Worm (Caenorhabditis elegans): ENCODE data around the gene T05H10.8.

The T05H10.8 gene

ce11 chrII:8027663-8028062, 31.2 kb upstream of the T05H10.8 start, which contains the start of gene swsn-7:
TSS of gene swsn-7 (minus strand) at chrII:8027763.
- TF ChIP-seq elt-2 (tag; optimal IDR thresholded peaks at IDR 0.05) (no peak), daf-12 (tag; optimal IDR thresholded peaks at IDR 0.05) (no peak), nhr-76 (tag; optimal IDR thresholded peaks at IDR 0.05) (no peak), tbx-2 (tag; optimal IDR thresholded peaks at IDR 0.05) (no peak), nfya-1 (tag; optimal IDR thresholded peaks at IDR 0.05; ENCODE audit: insufficient read depth) (no peak), ceh-16 (tag; optimal IDR thresholded peaks at IDR 0.05) (no peak), zag-1 (tag; optimal IDR thresholded peaks at IDR 0.05) (no peak), unc-62 (GFP tag; optimal IDR thresholded peaks at IDR 0.05) (no peak), eor-1 (tag; optimal IDR thresholded peaks at IDR 0.05) (no peak), lsy-12 (tag; optimal IDR thresholded peaks at IDR 0.05) (no peak), R02D3.7 (tag; optimal IDR thresholded peaks at IDR 0.05) (no peak), egl-27 (tag; optimal IDR thresholded peaks at IDR 0.05) (no peak), nhr-12 (tag; optimal IDR thresholded peaks at IDR 0.05) (no peak), fkh-10 (GFP tag; optimal IDR thresholded peaks at IDR 0.05) (no peak), snpc-4 (tag; optimal IDR thresholded peaks at IDR 0.05) (no peak), fkh-2 (tag; optimal IDR thresholded peaks at IDR 0.05) (no peak), ceh-28 (tag; optimal IDR thresholded peaks at IDR 0.05) (no peak)

- TF ChIP-seq ama-1 (optimal IDR thresholded peaks at IDR 0.05) (peak; percentile 59), nhr-11 (tag; optimal IDR thresholded peaks at IDR 0.05) (peak; percentile 19), R02D3.7 (tag; optimal IDR thresholded peaks at IDR 0.05) (peak; percentile 73), zag-1 (tag; optimal IDR thresholded peaks at IDR 0.05) (no peak), egl-27 (tag; optimal IDR thresholded peaks at IDR 0.05) (peak; percentile 79), nhr-23 (tag; optimal IDR thresholded peaks at IDR 0.05) (peak; percentile 70), hmg-11 (tag; optimal IDR thresholded peaks at IDR 0.05) (peak; percentile 98), ZK546.5 (tag; optimal IDR thresholded peaks at IDR 0.05) (no peak), ceh-28 (tag; optimal IDR thresholded peaks at IDR 0.05) (peak; percentile 78), lin-39 (tag; optimal IDR thresholded peaks at IDR 0.05) (peak; percentile 91), nhr-76 (tag; optimal IDR thresholded peaks at IDR 0.05) (no peak), nhr-25 (tag; optimal IDR thresholded peaks at IDR 0.05) (peak; percentile 50), skn-1 (tag; optimal IDR thresholded peaks at IDR 0.05) (peak; percentile 60), pha-4 (tag; optimal IDR thresholded peaks at IDR 0.05) (peak; percentile 67), jun-1 (tag; optimal IDR thresholded peaks at IDR 0.05) (peak; percentile 89), eor-1 (tag; optimal IDR thresholded peaks at IDR 0.05) (no peak), lin-15B (tag; optimal IDR thresholded peaks at IDR 0.05) (peak; percentile 95), pqm-1 (tag; optimal IDR thresholded peaks at IDR 0.05) (peak; percentile 45), mml-1 (tag; optimal IDR thresholded peaks at IDR 0.05) (no peak), nhr-77 (tag; optimal IDR thresholded peaks at IDR 0.05) (no peak), nhr-43 (tag; optimal IDR thresholded peaks at IDR 0.05; ENCODE audit: poor library complexity, severe bottlenecking) (peak; percentile 73), sea-2 (GFP tag; optimal IDR thresholded peaks at IDR 0.05) (peak; percentile 5), tbx-2 (tag; optimal IDR thresholded peaks at IDR 0.05) (peak; percentile 77), fkh-10 (GFP tag; optimal IDR thresholded peaks at IDR 0.05) (peak; percentile 68), fkh-2 (tag; optimal IDR thresholded peaks at IDR 0.05) (no peak), nhr-67 (tag; optimal IDR thresholded peaks at IDR 0.05) (no peak), unc-62 (GFP tag; optimal IDR thresholded peaks at IDR 0.05) (peak; percentile 37), fos-1 (tag; optimal IDR thresholded peaks at IDR 0.05) (peak; percentile 36), elt-2 (tag; optimal IDR thresholded peaks at IDR 0.05) (peak; percentile 88), nhr-12 (tag; optimal IDR thresholded peaks at IDR 0.05) (no peak), lsy-12 (tag; optimal IDR thresholded peaks at IDR 0.05) (peak; percentile 82), nhr-237 (tag; optimal IDR thresholded peaks at IDR 0.05) (no peak), ztf-4 (tag; optimal IDR thresholded peaks at IDR 0.05) (no peak), nhr-28 (tag; optimal IDR thresholded peaks at IDR 0.05) (no peak), ceh-82 (tag; optimal IDR thresholded peaks at IDR 0.05) (peak; percentile 43), ceh-9 (tag; optimal IDR thresholded peaks at IDR 0.05) (no peak), ceh-16 (tag; optimal IDR thresholded peaks at IDR 0.05) (no peak), ztf-11 (tag; optimal IDR thresholded peaks at IDR 0.05) (no peak), elt-1 (tag; optimal IDR thresholded peaks at IDR 0.05) (no peak), mdl-1 (tag; optimal IDR thresholded peaks at IDR 0.05) (peak; percentile 18), unc-39 (tag; optimal IDR thresholded peaks at IDR 0.05) (no peak), nfya-1 (tag; optimal IDR thresholded peaks at IDR 0.05; ENCODE audit: insufficient read depth) (peak; percentile 93), elt-3 (tag; optimal IDR thresholded peaks at IDR 0.05) (no peak), aly-2 (tag; optimal IDR thresholded peaks at IDR 0.05) (no peak), daf-12 (tag; optimal IDR thresholded peaks at IDR 0.05) (no peak), snpc-4 (tag; optimal IDR thresholded peaks at IDR 0.05) (peak; percentile 81), egl-5 (tag; optimal IDR thresholded peaks at IDR 0.05) (peak; percentile 35)
These were observed 30.6 kb upstream of the T05H10.8 start for ce11 chrII:8028246-8028694.
